Fruit fly (Drosophila melanogaster): ENCODE measurements around the gene CG44088.
A peak's percentile ranks its signal among the peaks of the same experiment; 100 is the strongest.

The CG44088 gene

dm6 chr3R:4746189-4746771 lies 28.6 kb downstream of the CG44088 start:
- no peak for TF ChIP-seq Pif1A (GFP tag; optimal IDR thresholded peaks at IDR 0.05)
- TF ChIP-seq Pif1B (GFP tag; optimal IDR thresholded peaks at IDR 0.05), result no peak
- no peak for TF ChIP-seq rn (GFP tag; IDR thresholded peaks at IDR 0.05)
- no peak for TF ChIP-seq CG12605 (GFP tag; IDR thresholded peaks at IDR 0.05)
- no peak for TF ChIP-seq fd96Ca (GFP tag; IDR thresholded peaks at IDR 0.05)
- TF ChIP-seq CG10348 (GFP tag; IDR thresholded peaks at IDR 0.05), result no peak
- TF ChIP-seq CG8301 (tag; optimal IDR thresholded peaks at IDR 0.05), result no peak

dm6 chr3R:4745544-4745943 lies 29.3 kb downstream of the CG44088 start:
- TF ChIP-seq Pif1B (GFP tag; optimal IDR thresholded peaks at IDR 0.05) (no peak), Snoo (tag; optimal IDR thresholded peaks at IDR 0.05) (no peak), CG14655 (GFP tag; optimal IDR thresholded peaks at IDR 0.05) (peak; percentile 23), CG10348 (GFP tag; IDR thresholded peaks at IDR 0.05) (no peak)

- TF ChIP-seq CG8301 (tag; optimal IDR thresholded peaks at IDR 0.05) (peak; percentile 56), CG13204 (GFP tag; optimal IDR thresholded peaks at IDR 0.05) (peak; percentile 73), CG12605 (GFP tag; IDR thresholded peaks at IDR 0.05) (peak; percentile 95), Pif1B (GFP tag; optimal IDR thresholded peaks at IDR 0.05) (peak; percentile 59), D1 (tag; optimal IDR thresholded peaks at IDR 0.05) (no peak), CG8159 (tag; optimal IDR thresholded peaks at IDR 0.05) (peak; percentile 49), CG9948 (tag; optimal IDR thresholded peaks at IDR 0.05) (peak; percentile 43), Snoo (tag; optimal IDR thresholded peaks at IDR 0.05) (peak; percentile 10), CG10348 (GFP tag; IDR thresholded peaks at IDR 0.05) (no peak), CG32121 (GFP tag; IDR thresholded peaks at IDR 0.05) (peak; percentile 63), Ets98B (GFP tag; IDR thresholded peaks at IDR 0.05) (peak; percentile 84), CG34367 (tag; optimal IDR thresholded peaks at IDR 0.05) (peak; percentile 62), Pif1A (GFP tag; optimal IDR thresholded peaks at IDR 0.05) (peak; percentile 81), CG4496 (GFP tag; IDR thresholded peaks at IDR 0.05) (peak; percentile 87), gl (tag; optimal IDR thresholded peaks at IDR 0.05) (peak; percentile 74), rn (GFP tag; IDR thresholded peaks at IDR 0.05) (0 out of 2 replicates have a peak, but pooled peaks have one; percentile 19), CG14655 (GFP tag; optimal IDR thresholded peaks at IDR 0.05) (peak; percentile 76), CG17806 (tag; optimal IDR thresholded peaks at IDR 0.05) (peak; percentile 44), CG15710 (tag; optimal IDR thresholded peaks at IDR 0.05) (peak; percentile 46), fd96Ca (GFP tag; IDR thresholded peaks at IDR 0.05) (peak; percentile 66; the same call in 2 of the 3 replicates), EcR (GFP tag; optimal IDR thresholded peaks at IDR 0.05) (peak; percentile 78)
Observed at dm6 chr3R:4740592-4741500, 34.0 kb downstream of the CG44088 start.

- TF ChIP-seq CG15710 (tag; optimal IDR thresholded peaks at IDR 0.05), result peak; percentile 76
- peak; percentile 40 for TF ChIP-seq CG13204 (GFP tag; optimal IDR thresholded peaks at IDR 0.05)
- TF ChIP-seq Snoo (tag; optimal IDR thresholded peaks at IDR 0.05), result peak; percentile 81
- TF ChIP-seq CG34367 (tag; optimal IDR thresholded peaks at IDR 0.05), result peak; percentile 65
- peak; percentile 77 for TF ChIP-seq D1 (tag; optimal IDR thresholded peaks at IDR 0.05)
- TF ChIP-seq CG17806 (tag; optimal IDR thresholded peaks at IDR 0.05), result peak; percentile 65
- peak; percentile 61 for TF ChIP-seq EcR (GFP tag; optimal IDR thresholded peaks at IDR 0.05)
- TF ChIP-seq Pif1B (GFP tag; optimal IDR thresholded peaks at IDR 0.05), result peak; percentile 43
- peak; percentile 95 for TF ChIP-seq CG14655 (GFP tag; optimal IDR thresholded peaks at IDR 0.05)
- TF ChIP-seq CG4496 (GFP tag; IDR thresholded peaks at IDR 0.05), result no peak
- peak; percentile 78 for TF ChIP-seq Pif1A (GFP tag; optimal IDR thresholded peaks at IDR 0.05)
- TF ChIP-seq CG9948 (tag; optimal IDR thresholded peaks at IDR 0.05), result peak; percentile 81
- TF ChIP-seq CG10348 (GFP tag; IDR thresholded peaks at IDR 0.05), result no peak
- TF ChIP-seq Ets98B (GFP tag; IDR thresholded peaks at IDR 0.05), result no peak
- TF ChIP-seq gl (tag; optimal IDR thresholded peaks at IDR 0.05), result no peak
- TF ChIP-seq rn (GFP tag; IDR thresholded peaks at IDR 0.05), result no peak
- peak; percentile 86 for TF ChIP-seq CG8301 (tag; optimal IDR thresholded peaks at IDR 0.05)
- TF ChIP-seq CG12605 (GFP tag; IDR thresholded peaks at IDR 0.05), result no peak
- no peak for TF ChIP-seq fd96Ca (GFP tag; IDR thresholded peaks at IDR 0.05)
- TF ChIP-seq CG8159 (tag; optimal IDR thresholded peaks at IDR 0.05), result peak; percentile 84
- no peak for TF ChIP-seq CG32121 (GFP tag; IDR thresholded peaks at IDR 0.05)
Observed at dm6 chr3R:4739492-4740431, 35.1 kb downstream of the CG44088 start.

DNA sequence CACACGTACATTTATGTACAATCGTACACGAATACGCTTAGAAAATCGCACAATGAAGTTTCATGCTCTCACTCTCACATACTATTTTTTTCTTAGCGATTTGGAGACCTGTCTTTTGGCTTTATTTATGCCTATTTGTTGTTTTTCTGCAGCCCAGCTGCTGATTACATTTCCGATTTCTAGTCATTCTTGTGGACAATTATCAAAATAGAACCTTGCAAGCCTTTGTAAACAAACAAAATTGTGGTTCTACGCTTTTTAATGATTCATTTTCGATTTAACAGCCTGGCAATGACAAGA lies 35.7 kb downstream of the CG44088 start:
- TF ChIP-seq CG12605 (GFP tag; IDR thresholded peaks at IDR 0.05) (no peak), Pif1B (GFP tag; optimal IDR thresholded peaks at IDR 0.05) (no peak), D1 (tag; optimal IDR thresholded peaks at IDR 0.05) (no peak), CG9948 (tag; optimal IDR thresholded peaks at IDR 0.05) (no peak), CG8159 (tag; optimal IDR thresholded peaks at IDR 0.05) (no peak), EcR (GFP tag; optimal IDR thresholded peaks at IDR 0.05) (no peak), CG34367 (tag; optimal IDR thresholded peaks at IDR 0.05) (no peak), Ets98B (GFP tag; IDR thresholded peaks at IDR 0.05) (no peak), Snoo (tag; optimal IDR thresholded peaks at IDR 0.05) (no peak), CG15710 (tag; optimal IDR thresholded peaks at IDR 0.05) (no peak), Pif1A (GFP tag; optimal IDR thresholded peaks at IDR 0.05) (no peak), CG10348 (GFP tag; IDR thresholded peaks at IDR 0.05) (no peak), CG32121 (GFP tag; IDR thresholded peaks at IDR 0.05) (no peak), CG17806 (tag; optimal IDR thresholded peaks at IDR 0.05) (no peak), gl (tag; optimal IDR thresholded peaks at IDR 0.05) (no peak), fd96Ca (GFP tag; IDR thresholded peaks at IDR 0.05) (no peak), rn (GFP tag; IDR thresholded peaks at IDR 0.05) (no peak), CG4496 (GFP tag; IDR thresholded peaks at IDR 0.05) (no peak), CG14655 (GFP tag; optimal IDR thresholded peaks at IDR 0.05) (no peak), CG8301 (tag; optimal IDR thresholded peaks at IDR 0.05) (no peak)
